Worm (Caenorhabditis elegans) whole organism, mixed stage, embryonic: ENCODE results near the gene gpa-13.

Source experiments
- elt-1 ChIP-seq: sonication (generic microtip); optimal IDR thresholded peaks from 2 replicates; lab custom pipeline; 2017; ENCODE audit warnings: missing genetic modification characterization, mild to moderate bottlenecking, missing compliant biosample characterization, antibody characterized with exemption, moderate library complexity, borderline replicate concordance; ENCODE audit not compliant: insufficient read depth
- lin-13 ChIP-seq: fragments of 150-350 bp; optimal IDR thresholded peaks from 2 replicates; lab custom pipeline; 2014; ENCODE audit warnings: missing biosample characterization, missing genetic modification characterization
- lsy-2 ChIP-seq: fragments of 150-350 bp; optimal IDR thresholded peaks from 2 replicates; lab custom pipeline; 2014; ENCODE audit warnings: missing biosample characterization, missing genetic modification characterization
- mab-5 ChIP-seq: fragments of 150-350 bp; optimal IDR thresholded peaks from 2 replicates; lab custom pipeline; 2014; ENCODE audit warnings: missing biosample characterization, missing genetic modification characterization
- mep-1 ChIP-seq: fragments of 150-350 bp; optimal IDR thresholded peaks from 2 replicates; lab custom pipeline; 2017; ENCODE audit warnings: missing biosample characterization, missing genetic modification reagents, missing genetic modification characterization, inconsistent platforms
- nhr-237 ChIP-seq: fragments of 150-350 bp; optimal IDR thresholded peaks from 2 replicates; lab custom pipeline; 2014; ENCODE audit warnings: missing biosample characterization, missing genetic modification characterization
- pha-4 ChIP-seq: fragments of 150-350 bp; optimal IDR thresholded peaks from 2 replicates; lab custom pipeline; 2018; ENCODE audit warnings: missing biosample characterization, missing genetic modification reagents, missing genetic modification characterization
- sptf-1 ChIP-seq: sonication (generic microtip); optimal IDR thresholded peaks from 2 replicates; lab custom pipeline; 2017; ENCODE audit warnings: mild to moderate bottlenecking, missing genetic modification characterization, moderate library complexity, missing compliant biosample characterization
- tbx-8 ChIP-seq: fragments of 200-800 bp; sonication (Bioruptor generic); optimal IDR thresholded peaks from 2 replicates; lab custom pipeline; 2018; ENCODE audit warnings: mild to moderate bottlenecking, missing genetic modification characterization, moderate library complexity, missing compliant biosample characterization
- unc-62 ChIP-seq: fragments of 150-350 bp; optimal IDR thresholded peaks from 2 replicates; lab custom pipeline; 2014; ENCODE audit warnings: missing biosample characterization, missing genetic modification reagents, missing genetic modification characterization

ce11 chrV:12787026-12787425 lies 32.3 kb upstream of the gpa-13 start, which contains the start of gene fkb-4:
- TF ChIP-seq mep-1 (tag; lab: Kevin White, UChicago) (no peak), lin-13 (no peak), lsy-2 (tag; lab: Kevin White, UChicago) (no peak), unc-62 (GFP tag; lab: Kevin White, UChicago) (no peak), sptf-1 (tag; lab: Kevin White, UChicago) (no peak), mab-5 (tag; lab: Kevin White, UChicago) (no peak), tbx-8 (GFP tag; lab: Kevin White, UChicago) (no peak), pha-4 (tag; lab: Kevin White, UChicago) (no peak), elt-1 (no peak), nhr-237 (tag; lab: Kevin White, UChicago) (no peak)
